Worm (Caenorhabditis elegans): ENCODE data around the gene F41G3.5.

DNA sequence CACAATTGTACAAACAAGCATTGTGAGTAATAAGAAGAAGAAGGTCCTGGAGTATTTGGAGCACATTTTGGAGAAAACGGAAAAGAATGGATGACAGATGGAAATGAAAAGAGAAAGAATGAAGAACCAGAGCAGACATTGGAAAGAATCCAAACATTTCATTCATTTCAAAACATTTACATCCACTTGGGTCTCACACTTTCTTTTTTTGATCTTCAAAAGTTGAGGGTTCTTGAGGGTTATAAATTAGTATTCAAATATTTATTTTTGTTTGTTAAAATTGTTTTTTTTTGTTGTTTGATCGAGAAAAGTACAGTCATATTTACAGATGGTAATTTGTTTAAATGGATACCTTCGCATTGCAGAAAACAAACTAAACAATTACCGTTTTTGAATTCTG, 12.8 kb upstream of the F41G3.5 start, which contains the start of gene T14B4.9:
- TF ChIP-seq egl-5 (tag; optimal IDR thresholded peaks at IDR 0.05): no peak
- no peak for TF ChIP-seq nhr-11 (tag; optimal IDR thresholded peaks at IDR 0.05)
- TF ChIP-seq unc-39 (tag; optimal IDR thresholded peaks at IDR 0.05): no peak
